Worm (Caenorhabditis elegans) whole organism, late embryonic: ENCODE data around the gene hda-2.

ENCODE experiments used
- C08G9.2 ChIP-seq: sonication (generic microtip); optimal IDR thresholded peaks from 2 replicates; lab custom pipeline; 2016; ENCODE audit warnings: mild to moderate bottlenecking, missing genetic modification characterization, moderate library complexity, missing compliant biosample characterization
- C38D4.7 ChIP-seq: fragments of 200-800 bp; sonication (Bioruptor generic); optimal IDR thresholded peaks from 2 replicates; lab custom pipeline; 2018; ENCODE audit warnings: mild to moderate bottlenecking, missing genetic modification characterization, moderate library complexity, missing compliant biosample characterization
- K02D7.2 ChIP-seq: sonication (generic microtip); optimal IDR thresholded peaks from 2 replicates; lab custom pipeline; 2017; ENCODE audit warnings: mild to moderate bottlenecking, missing genetic modification characterization, missing compliant biosample characterization
- K09A11.1 ChIP-seq: sonication (generic microtip); optimal IDR thresholded peaks from 2 replicates; lab custom pipeline; 2017; ENCODE audit warnings: antibody characterized with exemption, mild to moderate bottlenecking, missing genetic modification characterization, missing compliant biosample characterization; ENCODE audit not compliant: insufficient read depth
- T23F11.4 ChIP-seq: fragments of 200-800 bp; sonication (Bioruptor generic); optimal IDR thresholded peaks from 2 replicates; lab custom pipeline; 2018; ENCODE audit warnings: mild to moderate bottlenecking, missing genetic modification characterization, missing compliant biosample characterization
- ahr-1 ChIP-seq: sonication (generic microtip); optimal IDR thresholded peaks from 2 replicates; lab custom pipeline; 2016; ENCODE audit warnings: missing genetic modification characterization, missing compliant biosample characterization
- ama-1 ChIP-seq: fragments of 150-350 bp; optimal IDR thresholded peaks from 2 replicates; lab custom pipeline; 2014
- ceh-14 ChIP-seq: sonication (generic microtip); optimal IDR thresholded peaks from 2 replicates; lab custom pipeline; 2016; ENCODE audit warnings: missing genotype, missing genetic modification characterization, missing compliant biosample characterization
- ceh-22 ChIP-seq: sonication (generic microtip); optimal IDR thresholded peaks from 2 replicates; lab custom pipeline; 2017; ENCODE audit warnings: missing biosample characterization, missing genetic modification characterization
- ceh-24 ChIP-seq: sonication (generic microtip); optimal IDR thresholded peaks from 2 replicates; lab custom pipeline; 2016; ENCODE audit warnings: mild to moderate bottlenecking, missing genetic modification characterization, missing compliant biosample characterization
- ceh-30 ChIP-seq: fragments of 150-350 bp; optimal IDR thresholded peaks from 2 replicates; lab custom pipeline; 2014; ENCODE audit warnings: missing biosample characterization, missing genetic modification characterization
- ceh-34 ChIP-seq: sonication (generic microtip); optimal IDR thresholded peaks from 2 replicates; lab custom pipeline; 2016; ENCODE audit warnings: mild to moderate bottlenecking, missing genetic modification characterization, missing compliant biosample characterization
- ceh-9 ChIP-seq: sonication (generic microtip); optimal IDR thresholded peaks from 2 replicates; lab custom pipeline; 2016; ENCODE audit warnings: mild to moderate bottlenecking, missing genetic modification characterization, inconsistent platforms, missing compliant biosample characterization
- dmd-4 ChIP-seq: sonication (generic microtip); optimal IDR thresholded peaks from 2 replicates; lab custom pipeline; 2016; ENCODE audit warnings: borderline replicate concordance, missing genetic modification characterization, missing compliant biosample characterization
- dve-1 ChIP-seq: sonication (generic microtip); optimal IDR thresholded peaks from 2 replicates; lab custom pipeline; 2017; ENCODE audit warnings: antibody characterized with exemption, mild to moderate bottlenecking, missing genetic modification characterization, missing compliant biosample characterization
- elt-2 ChIP-seq: sonication (generic microtip); optimal IDR thresholded peaks from 2 replicates; lab custom pipeline; 2016; ENCODE audit warnings: missing genetic modification reagents, missing genetic modification characterization, missing compliant biosample characterization
- elt-4 ChIP-seq: sonication (generic microtip); optimal IDR thresholded peaks from 2 replicates; lab custom pipeline; 2016; ENCODE audit warnings: missing genetic modification characterization, missing compliant biosample characterization
- ets-4 ChIP-seq: sonication (generic microtip); optimal IDR thresholded peaks from 2 replicates; lab custom pipeline; 2016; ENCODE audit warnings: missing genetic modification characterization, missing compliant biosample characterization
- eyg-1 ChIP-seq: sonication (generic microtip); optimal IDR thresholded peaks from 2 replicates; lab custom pipeline; 2016; ENCODE audit warnings: missing genotype, missing genetic modification characterization, missing compliant biosample characterization
- fax-1 ChIP-seq: sonication (generic microtip); optimal IDR thresholded peaks from 2 replicates; lab custom pipeline; 2016; ENCODE audit warnings: missing genotype, missing genetic modification characterization, missing compliant biosample characterization
- fkh-10 ChIP-seq: fragments of 150-350 bp; optimal IDR thresholded peaks from 2 replicates; lab custom pipeline; 2014; ENCODE audit warnings: missing biosample characterization, missing genetic modification reagents, missing genetic modification characterization
- fkh-6 ChIP-seq: sonication (generic microtip); optimal IDR thresholded peaks from 2 replicates; lab custom pipeline; 2016; ENCODE audit warnings: missing genetic modification characterization, missing compliant biosample characterization
- gmeb-2 ChIP-seq: sonication (generic microtip); optimal IDR thresholded peaks from 2 replicates; lab custom pipeline; 2016; ENCODE audit warnings: missing genetic modification characterization, inconsistent platforms, missing compliant biosample characterization
- hlh-13 ChIP-seq: fragments of 200-800 bp; sonication (Bioruptor generic); optimal IDR thresholded peaks from 2 replicates; lab custom pipeline; 2018; ENCODE audit warnings: mild to moderate bottlenecking, missing genetic modification characterization, missing compliant biosample characterization
- lin-11 ChIP-seq: fragments of 200-800 bp; sonication (Bioruptor generic); optimal IDR thresholded peaks from 2 replicates; lab custom pipeline; 2018; ENCODE audit warnings: mild to moderate bottlenecking, missing genetic modification characterization, missing compliant biosample characterization
- madf-2 ChIP-seq: sonication (generic microtip); optimal IDR thresholded peaks from 2 replicates; lab custom pipeline; 2017; ENCODE audit warnings: missing genetic modification characterization, missing compliant biosample characterization
- nfya-1 ChIP-seq: sonication (generic microtip); optimal IDR thresholded peaks from 2 replicates; lab custom pipeline; 2017; ENCODE audit warnings: missing genetic modification characterization, mild to moderate bottlenecking, missing compliant biosample characterization, antibody characterized with exemption, moderate library complexity
- nhr-11 ChIP-seq: fragments of 150-350 bp; optimal IDR thresholded peaks from 2 replicates; lab custom pipeline; 2014; ENCODE audit warnings: missing biosample characterization, missing genetic modification characterization
- nhr-232 ChIP-seq: sonication (generic microtip); optimal IDR thresholded peaks from 2 replicates; lab custom pipeline; 2016; ENCODE audit warnings: missing genetic modification characterization, missing compliant biosample characterization
- npax-4 ChIP-seq: sonication (generic microtip); optimal IDR thresholded peaks from 2 replicates; lab custom pipeline; 2016; ENCODE audit warnings: missing genetic modification characterization, missing compliant biosample characterization
- pat-9 ChIP-seq: fragments of 200-800 bp; sonication (Bioruptor generic); optimal IDR thresholded peaks from 2 replicates; lab custom pipeline; 2018; ENCODE audit warnings: mild to moderate bottlenecking, missing genetic modification characterization, moderate library complexity, missing compliant biosample characterization
- pax-1 ChIP-seq: fragments of 150-350 bp; optimal IDR thresholded peaks from 2 replicates; lab custom pipeline; 2014; ENCODE audit warnings: missing biosample characterization, missing genetic modification characterization
- rnt-1 ChIP-seq: sonication (generic microtip); optimal IDR thresholded peaks from 2 replicates; lab custom pipeline; 2016; ENCODE audit warnings: missing genetic modification characterization, missing compliant biosample characterization
- sdc-2 ChIP-seq: sonication (generic microtip); optimal IDR thresholded peaks from 2 replicates; lab custom pipeline; 2016; ENCODE audit warnings: missing genotype, missing genetic modification characterization, missing compliant biosample characterization
- sox-2 ChIP-seq: fragments of 200-800 bp; sonication (Bioruptor generic); IDR thresholded peaks from 2 replicates; pipeline ENCODE4 v1.3.6; 2022; ENCODE audit warnings: missing genetic modification reagents, missing genetic modification characterization, missing compliant biosample characterization
- sox-4 ChIP-seq: sonication (generic microtip); optimal IDR thresholded peaks from 2 replicates; lab custom pipeline; 2017; ENCODE audit warnings: mild to moderate bottlenecking, missing genetic modification characterization, inconsistent platforms, missing compliant biosample characterization
- syd-9 ChIP-seq: sonication (generic microtip); optimal IDR thresholded peaks from 2 replicates; lab custom pipeline; 2016; ENCODE audit warnings: mild to moderate bottlenecking, missing genetic modification characterization, moderate library complexity, missing compliant biosample characterization
- tbx-2 ChIP-seq: sonication (generic microtip); optimal IDR thresholded peaks from 2 replicates; lab custom pipeline; 2016; ENCODE audit warnings: missing genetic modification characterization, missing compliant biosample characterization
- tbx-7 ChIP-seq: sonication (generic microtip); optimal IDR thresholded peaks from 2 replicates; lab custom pipeline; 2016; ENCODE audit warnings: missing genotype, missing genetic modification characterization, missing compliant biosample characterization
- ttx-3 ChIP-seq: sonication (generic microtip); optimal IDR thresholded peaks from 2 replicates; lab custom pipeline; 2016; ENCODE audit warnings: missing genetic modification reagents, missing genetic modification characterization, missing compliant biosample characterization
- unc-42 ChIP-seq: sonication (generic microtip); optimal IDR thresholded peaks from 2 replicates; lab custom pipeline; 2016; ENCODE audit warnings: missing genotype, missing genetic modification characterization, missing compliant biosample characterization
- unc-55 ChIP-seq: sonication (generic microtip); optimal IDR thresholded peaks from 2 replicates; lab custom pipeline; 2017; ENCODE audit warnings: missing biosample characterization, missing genetic modification reagents, missing genetic modification characterization
- unc-86 ChIP-seq: sonication (generic microtip); optimal IDR thresholded peaks from 2 replicates; lab custom pipeline; 2016; ENCODE audit warnings: missing genetic modification characterization, missing compliant biosample characterization

hda-2 gene

ce11 chrII:8035667-8036066 is 13.3 kb upstream of the hda-2 start, which contains the start of gene sap-49:
TSS of gene sap-49 (minus strand) at chrII:8035767.
- TF ChIP-seq tbx-2 (tag; lab: Kevin White, UChicago): no peak
- no peak for TF ChIP-seq nfya-1 (tag; lab: Kevin White, UChicago)
- TF ChIP-seq sox-4 (tag; lab: Kevin White, UChicago): no peak
- TF ChIP-seq sdc-2 (tag; lab: Kevin White, UChicago): no peak
- no peak for TF ChIP-seq ets-4
- no peak for TF ChIP-seq tbx-7 (tag; lab: Kevin White, UChicago)
- TF ChIP-seq ceh-14 (tag; lab: Kevin White, UChicago): no peak
- TF ChIP-seq fkh-10 (GFP tag; lab: Kevin White, UChicago): no peak
- TF ChIP-seq fax-1 (tag; lab: Kevin White, UChicago): no peak
- TF ChIP-seq lin-11 (tag; lab: Kevin White, UChicago): no peak
- TF ChIP-seq hlh-13 (GFP tag; lab: Kevin White, UChicago): no peak

- TF ChIP-seq sdc-2 (tag; lab: Kevin White, UChicago): no peak
- TF ChIP-seq unc-86 (tag; lab: Kevin White, UChicago): no peak
- TF ChIP-seq K09A11.1 (tag; lab: Kevin White, UChicago): no peak
- no peak for TF ChIP-seq ceh-30 (tag; lab: Kevin White, UChicago)
- no peak for TF ChIP-seq ceh-9 (tag; lab: Kevin White, UChicago)
- TF ChIP-seq ama-1 (lab: Kevin White, UChicago): no peak
- TF ChIP-seq, all 69 proteins: peak for 0
Measured at ce11 chrII:8034617-8035016, 12.3 kb upstream of the hda-2 start.

- TF ChIP-seq npax-4 (tag; lab: Kevin White, UChicago) (no peak), lin-11 (tag; lab: Kevin White, UChicago) (no peak), ceh-24 (tag; lab: Kevin White, UChicago) (no peak), dmd-4 (tag; lab: Kevin White, UChicago) (no peak)
Measured at ce11 chrII:8034008-8034407, 11.6 kb upstream of the hda-2 start.

ce11 chrII:8032657-8033056 is 10.3 kb upstream of the hda-2 start, which contains the start of gene nrf-6:
TSS of gene nrf-6 (minus strand) at chrII:8032708.
- TF ChIP-seq elt-2 (tag; lab: Kevin White, UChicago) (peak; percentile 80), tbx-7 (tag; lab: Kevin White, UChicago) (no peak)
- TF ChIP-seq, all 69 proteins: peak for 1

ce11 chrII:8028730-8029129 is 6.4 kb upstream of the hda-2 start:
- TF ChIP-seq elt-2 (tag; lab: Kevin White, UChicago) (no peak), fkh-6 (tag; lab: Kevin White, UChicago) (no peak), elt-4 (tag; lab: Kevin White, UChicago) (no peak), K02D7.2 (tag; lab: Kevin White, UChicago) (no peak), ceh-22 (no peak), ahr-1 (no peak), T23F11.4 (no peak), nhr-232 (no peak), fax-1 (tag; lab: Kevin White, UChicago) (no peak), rnt-1 (tag; lab: Kevin White, UChicago) (no peak), dve-1 (no peak)

- TF ChIP-seq C08G9.2 (tag; lab: Kevin White, UChicago): peak; percentile 60
- TF ChIP-seq madf-2 (tag; lab: Kevin White, UChicago): peak; percentile 59
- TF ChIP-seq sox-4 (tag; lab: Kevin White, UChicago): peak; percentile 40
- no peak for TF ChIP-seq ttx-3 (tag; lab: Kevin White, UChicago)
- TF ChIP-seq nfya-1 (tag; lab: Kevin White, UChicago): peak; percentile 90
- TF ChIP-seq pax-1: no peak
- TF ChIP-seq fkh-6 (tag; lab: Kevin White, UChicago): peak; percentile 52
- TF ChIP-seq unc-86 (tag; lab: Kevin White, UChicago): peak; percentile 29
- TF ChIP-seq gmeb-2 (tag; lab: Kevin White, UChicago): no peak
- peak; percentile 67 for TF ChIP-seq syd-9 (tag; lab: Kevin White, UChicago)
- TF ChIP-seq ceh-14 (tag; lab: Kevin White, UChicago): no peak
- TF ChIP-seq ama-1 (lab: Kevin White, UChicago): no peak
- peak; percentile 94 for TF ChIP-seq ceh-34 (tag; lab: Kevin White, UChicago)
- TF ChIP-seq pat-9 (tag; lab: Kevin White, UChicago): peak; percentile 54
- peak; percentile 6 for TF ChIP-seq C38D4.7 (GFP tag; lab: Kevin White, UChicago)
- no peak for TF ChIP-seq nhr-11
- TF ChIP-seq unc-55 (GFP tag; lab: Kevin White, UChicago): peak; percentile 63
- peak; percentile 79 for TF ChIP-seq unc-42
- no peak; the same call in 1 of the 2 replicates for TF ChIP-seq sox-2 (GFP tag; lab: Robert Waterston, UW)
- peak; percentile 39 for TF ChIP-seq eyg-1 (tag; lab: Kevin White, UChicago)
Measured at ce11 chrII:8028246-8028694, 5.9 kb upstream of the hda-2 start.
